Fruit fly (Drosophila melanogaster): ENCODE measurements around the gene Obp8a.

Gene Obp8a

dm6 chrX:9196362-9196761 lies 18.3 kb upstream of the Obp8a start, which contains the start of gene CG12118 (continued):
- TF ChIP-seq HLH4C (GFP tag; IDR thresholded peaks at IDR 0.05; ENCODE audit: partially characterized antibody) (peak; percentile 90), crc (GFP tag; optimal IDR thresholded peaks at IDR 0.05) (no peak), Nf-YC (tag; optimal IDR thresholded peaks at IDR 0.05) (peak; percentile 51), CG14014 (GFP tag; IDR thresholded peaks at IDR 0.05) (peak; percentile 52; the same call in 1 of the 2 replicates), CG14667 (GFP tag; IDR thresholded peaks at IDR 0.05) (peak; percentile 57; the same call in 1 of the 2 replicates), jumu (GFP tag; optimal IDR thresholded peaks at IDR 0.05) (no peak), E2f2 (GFP tag; IDR thresholded peaks at IDR 0.05) (peak; percentile 92), al (GFP tag; IDR thresholded peaks at IDR 0.05) (peak; percentile 86), CG7556 (GFP tag; optimal IDR thresholded peaks at IDR 0.05) (peak; percentile 78), bbx (GFP tag; IDR thresholded peaks at IDR 0.05; ENCODE audit: partially characterized antibody) (peak; percentile 84), CG10321 (GFP tag; IDR thresholded peaks at IDR 0.05) (peak; percentile 56; the same call in 1 of the 2 replicates), cwo (GFP tag; optimal IDR thresholded peaks at IDR 0.05) (peak; percentile 49), unpg (GFP tag; optimal IDR thresholded peaks at IDR 0.05) (peak; percentile 81), CG42726 (GFP tag; IDR thresholded peaks at IDR 0.05; ENCODE audit: partially characterized antibody) (peak; percentile 70; the same call in 1 of the 2 replicates), CG3163 (GFP tag; optimal IDR thresholded peaks at IDR 0.05) (no peak), tap (tag; optimal IDR thresholded peaks at IDR 0.05) (peak; percentile 38), scrt (GFP tag; optimal IDR thresholded peaks at IDR 0.05) (peak; percentile 43), CG7786 (GFP tag; optimal IDR thresholded peaks at IDR 0.05) (peak; percentile 20), Ssrp (tag; optimal IDR thresholded peaks at IDR 0.05) (peak; percentile 74), CG6813 (GFP tag; optimal IDR thresholded peaks at IDR 0.05) (peak; percentile 17), nmo (GFP tag; optimal IDR thresholded peaks at IDR 0.05) (peak; percentile 85), Fer2 (tag; optimal IDR thresholded peaks at IDR 0.05) (peak; percentile 55), tna (GFP tag; IDR thresholded peaks at IDR 0.05; ENCODE audit: partially characterized antibody) (peak; percentile 81; the same call in 1 of the 2 replicates), Adf1 (GFP tag; IDR thresholded peaks at IDR 0.05) (peak; percentile 62), bcd (GFP tag; optimal IDR thresholded peaks at IDR 0.05) (peak; percentile 58), D19B (GFP tag; optimal IDR thresholded peaks at IDR 0.05) (no peak), Sox102F (GFP tag; optimal IDR thresholded peaks at IDR 0.05) (peak; percentile 87), gsb-n (tag; optimal IDR thresholded peaks at IDR 0.05) (peak; percentile 56), ind (GFP tag; optimal IDR thresholded peaks at IDR 0.05) (peak; percentile 80), dmrt99B (tag; optimal IDR thresholded peaks at IDR 0.05) (peak; percentile 73), CG2116 (GFP tag; optimal IDR thresholded peaks at IDR 0.05) (peak; percentile 88), CG3726 (GFP tag; IDR thresholded peaks at IDR 0.05) (peak; percentile 5; the same call in 1 of the 3 replicates), CG6683 (GFP tag; optimal IDR thresholded peaks at IDR 0.05) (peak; percentile 45), dysf (GFP tag; IDR thresholded peaks at IDR 0.05) (peak; percentile 53; the same call in 2 of the 3 replicates), Ptx1 (GFP tag; IDR thresholded peaks at IDR 0.05) (peak; percentile 86), Dek (tag; optimal IDR thresholded peaks at IDR 0.05) (peak; percentile 62), CG30020 (tag; optimal IDR thresholded peaks at IDR 0.05) (peak; percentile 41), CG30431 (GFP tag; optimal IDR thresholded peaks at IDR 0.05) (peak; percentile 8), Opbp (GFP tag; IDR thresholded peaks at IDR 0.05; ENCODE audit: partially characterized antibody) (peak; percentile 85), her (GFP tag; optimal IDR thresholded peaks at IDR 0.05) (no peak), CG7271 (tag; optimal IDR thresholded peaks at IDR 0.05) (peak; percentile 3), CG1529 (GFP tag; optimal IDR thresholded peaks at IDR 0.05) (peak; percentile 40), CG7357 (GFP tag; IDR thresholded peaks at IDR 0.05) (0 out of 3 replicates have a peak, but pooled peaks have one; percentile 10), Hr78 (GFP tag; optimal IDR thresholded peaks at IDR 0.05) (no peak), tin (GFP tag; optimal IDR thresholded peaks at IDR 0.05) (peak; percentile 79), MTF-1 (GFP tag; optimal IDR thresholded peaks at IDR 0.05; ENCODE audit: borderline replicate concordance) (no peak), B-H2 (GFP tag; optimal IDR thresholded peaks at IDR 0.05) (peak; percentile 81), knrl (GFP tag; IDR thresholded peaks at IDR 0.05; ENCODE audit: partially characterized antibody) (peak; percentile 93), Camta (GFP tag; optimal IDR thresholded peaks at IDR 0.05) (peak; percentile 14)

Measured in whole organism, embryonic.